Fruit fly (Drosophila melanogaster) whole organism, pupa: ENCODE data around the gene Ugt35B1.

Source experiments
- CG10348 ChIP-seq: fragments of 200-800 bp; sonication (Bioruptor generic); IDR thresholded peaks from 2 replicates; pipeline ENCODE4 v1.3.6; 2022; ENCODE audit warnings: missing biosample characterization, missing genetic modification characterization
- CG12605 ChIP-seq: fragments of 200-800 bp; sonication (Bioruptor generic); IDR thresholded peaks from 2 replicates; pipeline ENCODE4 v1.3.6; 2022; ENCODE audit warnings: missing biosample characterization, missing genetic modification characterization
- CG14655 ChIP-seq: fragments of 200-800 bp; sonication (Bioruptor generic); optimal IDR thresholded peaks from 3 replicates; lab custom pipeline; 2017; ENCODE audit warnings: mild to moderate bottlenecking, missing biosample characterization, missing genetic modification reagents, missing genetic modification characterization
- CG15710 ChIP-seq: fragments of 200-800 bp; sonication (Bioruptor generic); optimal IDR thresholded peaks from 2 replicates; lab custom pipeline; 2018; ENCODE audit warnings: missing biosample characterization, mild to moderate bottlenecking, missing genetic modification characterization, moderate library complexity
- CG17806 ChIP-seq: fragments of 200-800 bp; sonication (Bioruptor generic); optimal IDR thresholded peaks from 2 replicates; lab custom pipeline; 2018; ENCODE audit warnings: missing biosample characterization, mild to moderate bottlenecking, missing genetic modification characterization, moderate library complexity
- CG34367 ChIP-seq: fragments of 200-800 bp; sonication (Bioruptor generic); optimal IDR thresholded peaks from 2 replicates; lab custom pipeline; 2018; ENCODE audit warnings: missing biosample characterization, mild to moderate bottlenecking, missing genetic modification characterization
- CG4496 ChIP-seq: fragments of 200-800 bp; sonication (Bioruptor generic); IDR thresholded peaks from 3 replicates; pipeline ENCODE4 v1.3.6; 2022; ENCODE audit warnings: missing biosample characterization, missing genetic modification characterization
- CG8301 ChIP-seq: fragments of 200-800 bp; sonication (Bioruptor generic); optimal IDR thresholded peaks from 2 replicates; lab custom pipeline; 2018; ENCODE audit warnings: missing biosample characterization, mild to moderate bottlenecking, missing genetic modification characterization
- CG9948 ChIP-seq: fragments of 200-800 bp; sonication (Bioruptor generic); optimal IDR thresholded peaks from 2 replicates; lab custom pipeline; 2018; ENCODE audit warnings: missing biosample characterization, mild to moderate bottlenecking, missing genetic modification characterization, moderate library complexity
- D1 ChIP-seq: fragments of 200-800 bp; sonication (Bioruptor generic); optimal IDR thresholded peaks from 2 replicates; lab custom pipeline; 2018; ENCODE audit warnings: missing biosample characterization, mild to moderate bottlenecking, missing genetic modification characterization, moderate library complexity
- EcR ChIP-seq: fragments of 200-800 bp; sonication (Bioruptor generic); optimal IDR thresholded peaks from 3 replicates; lab custom pipeline; 2019; ENCODE audit warnings: missing biosample characterization, missing genetic modification characterization, mild to moderate bottlenecking, moderate library complexity, missing genetic modification reagents
- Ets98B ChIP-seq: fragments of 200-800 bp; sonication (Bioruptor generic); IDR thresholded peaks from 2 replicates; pipeline ENCODE4 v1.3.6; 2022; ENCODE audit warnings: missing biosample characterization, missing genetic modification characterization
- Pif1A ChIP-seq: fragments of 200-800 bp; sonication (Bioruptor generic); optimal IDR thresholded peaks from 3 replicates; lab custom pipeline; 2016; ENCODE audit warnings: missing biosample characterization, missing genetic modification characterization
- Pif1B ChIP-seq: fragments of 200-800 bp; sonication (Bioruptor generic); optimal IDR thresholded peaks from 3 replicates; lab custom pipeline; 2016; ENCODE audit warnings: missing biosample characterization, missing genetic modification characterization
- Snoo ChIP-seq: fragments of 200-800 bp; sonication (Bioruptor generic); optimal IDR thresholded peaks from 3 replicates; lab custom pipeline; 2017; ENCODE audit warnings: missing biosample characterization, mild to moderate bottlenecking, missing genetic modification characterization, inconsistent platforms
- fd96Ca ChIP-seq: fragments of 200-800 bp; sonication (Bioruptor generic); IDR thresholded peaks from 3 replicates; pipeline ENCODE4 v1.3.6; 2022; ENCODE audit warnings: missing biosample characterization, missing genetic modification characterization
- rn ChIP-seq: fragments of 200-800 bp; sonication (Bioruptor generic); IDR thresholded peaks from 2 replicates; pipeline ENCODE4 v1.3.6; 2022; ENCODE audit warnings: missing biosample characterization, missing genetic modification characterization

Ugt35B1 gene

dm6 chr3R:11145135-11145534 lies 24.9 kb downstream of the Ugt35B1 start, which contains the start of gene CheA86a:
Gene CheA86a, minus strand, starts transcription at chr3R:11145235.
- TF ChIP-seq CG14655 (GFP tag; lab: Kevin White, UChicago) (no peak), CG17806 (no peak), CG4496 (GFP tag; lab: Robert Waterston, UW) (no peak), D1 (tag; lab: Kevin White, UChicago) (no peak), CG12605 (no peak), CG8301 (tag; lab: Kevin White, UChicago) (no peak), CG10348 (GFP tag; lab: Robert Waterston, UW) (no peak), Pif1A (GFP tag; lab: Kevin White, UChicago) (no peak), EcR (GFP tag; lab: Kevin White, UChicago) (no peak), CG34367 (tag; lab: Kevin White, UChicago) (no peak), Snoo (tag; lab: Kevin White, UChicago) (no peak), Pif1B (GFP tag; lab: Kevin White, UChicago) (no peak)
- TF ChIP-seq, all 21 proteins: peak for 0

dm6 chr3R:11136877-11137276 lies 33.2 kb downstream of the Ugt35B1 start, which contains the start of gene mAcon2:
Gene mAcon2, plus strand, starts transcription at chr3R:11137177.
- TF ChIP-seq CG34367 (tag; lab: Kevin White, UChicago), result no peak
- TF ChIP-seq CG12605, result no peak

- TF ChIP-seq EcR (GFP tag; lab: Kevin White, UChicago) (no peak), Snoo (tag; lab: Kevin White, UChicago) (no peak), rn (GFP tag; lab: Robert Waterston, UW) (no peak), fd96Ca (GFP tag; lab: Robert Waterston, UW) (no peak), CG9948 (tag; lab: Kevin White, UChicago) (no peak), CG15710 (tag; lab: Kevin White, UChicago) (no peak), Pif1B (GFP tag; lab: Kevin White, UChicago) (no peak), Ets98B (GFP tag; lab: Robert Waterston, UW) (no peak), CG4496 (GFP tag; lab: Robert Waterston, UW) (no peak), CG34367 (tag; lab: Kevin White, UChicago) (no peak), D1 (tag; lab: Kevin White, UChicago) (no peak), CG14655 (GFP tag; lab: Kevin White, UChicago) (no peak)
Measured at dm6 chr3R:11128116-11128626, 41.9 kb downstream of the Ugt35B1 start, which contains the start of gene Ugt35C1. Gene Ugt35C1, minus strand, starts transcription at chr3R:11128328.

dm6 chr3R:11126383-11126782 lies 43.7 kb downstream of the Ugt35B1 start:
- TF ChIP-seq CG17806, result no peak
